Worm (Caenorhabditis elegans) whole organism, L4/young adult: Measurements from ENCODE around the gene sup-9.

Source experiments
- W03F9.2 ChIP-seq: fragments of 150-350 bp; optimal IDR thresholded peaks from 2 replicates; lab custom pipeline; 2014; ENCODE audit warnings: missing biosample characterization, missing genetic modification characterization
- dao-5 ChIP-seq: sonication (generic microtip); optimal IDR thresholded peaks from 2 replicates; lab custom pipeline; 2016; ENCODE audit warnings: missing genotype, missing genetic modification characterization, moderate library complexity, missing compliant biosample characterization

DNA sequence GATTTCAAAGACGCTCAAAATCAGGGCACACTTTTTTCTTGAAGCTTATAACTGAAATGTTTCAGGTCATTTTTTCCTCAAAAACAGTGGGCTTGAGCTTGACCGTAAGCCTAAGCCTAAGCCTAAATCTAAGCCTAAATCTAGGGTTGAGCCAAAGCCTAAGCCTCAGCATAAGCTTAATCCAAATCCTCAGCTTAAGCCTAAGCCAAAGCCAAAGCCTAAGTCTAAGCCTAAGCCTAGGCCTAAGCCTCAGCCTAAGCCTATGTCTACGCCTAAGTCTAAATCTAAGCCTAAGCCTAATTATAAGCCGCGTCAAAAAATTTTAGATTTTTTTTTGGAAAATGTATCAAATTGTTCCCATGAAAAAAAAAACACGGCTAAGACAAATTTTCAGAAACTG, 47.4 kb upstream of the sup-9 start:
- TF ChIP-seq dao-5 (tag; lab: Kevin White, UChicago) = no peak
- TF ChIP-seq W03F9.2 (tag; lab: Kevin White, UChicago) = no peak
